Worm (Caenorhabditis elegans) whole organism, mixed stage, embryonic: ENCODE measurements around the gene rei-2.
A peak's percentile ranks its signal among the peaks of the same experiment; 100 is the strongest.

Experiments used
- M03D4.4 ChIP-seq: sonication (generic microtip); optimal IDR thresholded peaks from 2 replicates; lab custom pipeline; 2017; ENCODE audit warnings: mild to moderate bottlenecking, missing genetic modification characterization, missing compliant biosample characterization
- bed-3 ChIP-seq: fragments of 200-800 bp; sonication (Bioruptor generic); optimal IDR thresholded peaks from 3 replicates; lab custom pipeline; 2018; ENCODE audit warnings: mild to moderate bottlenecking, missing genetic modification characterization, moderate library complexity, missing compliant biosample characterization
- ceh-39 ChIP-seq: fragments of 150-350 bp; optimal IDR thresholded peaks from 2 replicates; lab custom pipeline; 2014; ENCODE audit warnings: missing biosample characterization, missing genetic modification characterization
- ceh-43 ChIP-seq: fragments of 200-800 bp; sonication (Bioruptor generic); optimal IDR thresholded peaks from 2 replicates; lab custom pipeline; 2018; ENCODE audit warnings: mild to moderate bottlenecking, missing genetic modification characterization, moderate library complexity, missing compliant biosample characterization
- ceh-83 ChIP-seq: fragments of 200-800 bp; sonication (Bioruptor generic); optimal IDR thresholded peaks from 2 replicates; lab custom pipeline; 2018; ENCODE audit warnings: mild to moderate bottlenecking, missing genetic modification characterization, missing compliant biosample characterization
- ces-1 ChIP-seq: fragments of 150-350 bp; optimal IDR thresholded peaks from 2 replicates; lab custom pipeline; 2014; ENCODE audit warnings: missing biosample characterization, missing genetic modification reagents, missing genetic modification characterization
- cnd-1 ChIP-seq: fragments of 200-800 bp; sonication (Bioruptor generic); optimal IDR thresholded peaks from 2 replicates; lab custom pipeline; 2018; ENCODE audit warnings: mild to moderate bottlenecking, missing genetic modification characterization, missing compliant biosample characterization
- drap-1 ChIP-seq: fragments of 200-800 bp; sonication (Bioruptor generic); optimal IDR thresholded peaks from 3 replicates; lab custom pipeline; 2018; ENCODE audit warnings: mild to moderate bottlenecking, missing genetic modification characterization, missing compliant biosample characterization
- elt-1 ChIP-seq: sonication (generic microtip); optimal IDR thresholded peaks from 2 replicates; lab custom pipeline; 2017; ENCODE audit warnings: missing genetic modification characterization, mild to moderate bottlenecking, missing compliant biosample characterization, antibody characterized with exemption, moderate library complexity, borderline replicate concordance; ENCODE audit not compliant: insufficient read depth
- flh-1 ChIP-seq: fragments of 200-800 bp; sonication (Bioruptor generic); optimal IDR thresholded peaks from 2 replicates; lab custom pipeline; 2018; ENCODE audit warnings: mild to moderate bottlenecking, missing genetic modification characterization, moderate library complexity, missing compliant biosample characterization
- ham-2 ChIP-seq: fragments of 200-800 bp; sonication (Bioruptor generic); optimal IDR thresholded peaks from 2 replicates; lab custom pipeline; 2018; ENCODE audit warnings: mild to moderate bottlenecking, missing genetic modification characterization, missing compliant biosample characterization
- hlh-1 ChIP-seq: fragments of 150-350 bp; optimal IDR thresholded peaks from 2 replicates; lab custom pipeline; 2014; ENCODE audit warnings: missing biosample characterization, missing genetic modification reagents, missing genetic modification characterization
- lin-13 ChIP-seq: fragments of 150-350 bp; optimal IDR thresholded peaks from 2 replicates; lab custom pipeline; 2014; ENCODE audit warnings: missing biosample characterization, missing genetic modification characterization
- lin-32 ChIP-seq: fragments of 200-800 bp; sonication (Bioruptor generic); optimal IDR thresholded peaks from 2 replicates; lab custom pipeline; 2018; ENCODE audit warnings: mild to moderate bottlenecking, missing genetic modification characterization, missing compliant biosample characterization
- lsy-2 ChIP-seq: fragments of 150-350 bp; optimal IDR thresholded peaks from 2 replicates; lab custom pipeline; 2014; ENCODE audit warnings: missing biosample characterization, missing genetic modification characterization
- mep-1 ChIP-seq: fragments of 150-350 bp; optimal IDR thresholded peaks from 2 replicates; lab custom pipeline; 2017; ENCODE audit warnings: missing biosample characterization, missing genetic modification reagents, missing genetic modification characterization, inconsistent platforms
- mls-2 ChIP-seq: sonication (generic microtip); optimal IDR thresholded peaks from 2 replicates; lab custom pipeline; 2016; ENCODE audit warnings: mild to moderate bottlenecking, missing genetic modification characterization, moderate library complexity, missing compliant biosample characterization
- nhr-12 ChIP-seq: fragments of 150-350 bp; optimal IDR thresholded peaks from 2 replicates; lab custom pipeline; 2014; ENCODE audit warnings: missing biosample characterization, missing genetic modification characterization
- nhr-2 ChIP-seq: fragments of 150-350 bp; optimal IDR thresholded peaks from 2 replicates; lab custom pipeline; 2014; ENCODE audit warnings: missing biosample characterization, missing genetic modification characterization
- nhr-237 ChIP-seq: fragments of 150-350 bp; optimal IDR thresholded peaks from 2 replicates; lab custom pipeline; 2014; ENCODE audit warnings: missing biosample characterization, missing genetic modification characterization
- nhr-76 ChIP-seq: sonication (generic microtip); optimal IDR thresholded peaks from 2 replicates; lab custom pipeline; 2017; ENCODE audit warnings: missing biosample characterization, missing genetic modification characterization
- pha-4 ChIP-seq: fragments of 150-350 bp; optimal IDR thresholded peaks from 2 replicates; lab custom pipeline; 2018; ENCODE audit warnings: missing biosample characterization, missing genetic modification reagents, missing genetic modification characterization
- sem-2 ChIP-seq: fragments of 200-800 bp; sonication (Bioruptor generic); optimal IDR thresholded peaks from 2 replicates; lab custom pipeline; 2018; ENCODE audit warnings: mild to moderate bottlenecking, missing genetic modification characterization, missing compliant biosample characterization
- snpc-4 ChIP-seq: fragments of 150-350 bp; optimal IDR thresholded peaks from 2 replicates; lab custom pipeline; 2014; ENCODE audit warnings: missing biosample characterization, missing genetic modification characterization
- sptf-1 ChIP-seq: sonication (generic microtip); optimal IDR thresholded peaks from 2 replicates; lab custom pipeline; 2017; ENCODE audit warnings: mild to moderate bottlenecking, missing genetic modification characterization, moderate library complexity, missing compliant biosample characterization
- tbx-8 ChIP-seq: fragments of 200-800 bp; sonication (Bioruptor generic); optimal IDR thresholded peaks from 2 replicates; lab custom pipeline; 2018; ENCODE audit warnings: mild to moderate bottlenecking, missing genetic modification characterization, moderate library complexity, missing compliant biosample characterization
- unc-120 ChIP-seq: sonication (generic microtip); optimal IDR thresholded peaks from 2 replicates; lab custom pipeline; 2017; ENCODE audit warnings: missing genetic modification characterization, missing compliant biosample characterization; ENCODE audit not compliant: poor library complexity, severe bottlenecking
- unc-39 ChIP-seq: fragments of 150-350 bp; optimal IDR thresholded peaks from 2 replicates; lab custom pipeline; 2014; ENCODE audit warnings: missing biosample characterization, missing genetic modification characterization
- unc-62 ChIP-seq: fragments of 150-350 bp; optimal IDR thresholded peaks from 2 replicates; lab custom pipeline; 2014; ENCODE audit warnings: missing biosample characterization, missing genetic modification reagents, missing genetic modification characterization
- zip-8 ChIP-seq: fragments of 150-350 bp; optimal IDR thresholded peaks from 2 replicates; lab custom pipeline; 2014; ENCODE audit warnings: missing biosample characterization, missing genetic modification characterization
- ztf-11 ChIP-seq: fragments of 150-350 bp; optimal IDR thresholded peaks from 2 replicates; lab custom pipeline; 2014; ENCODE audit warnings: missing biosample characterization, missing genetic modification characterization

rei-2 gene

ce11 chrX:1088048-1088447 is at the start of gene rei-2:
Gene rei-2, minus strand, starts transcription at chrX:1088148.
- no peak for TF ChIP-seq flh-1
- TF ChIP-seq nhr-76 (tag; lab: Kevin White, UChicago), result no peak
- TF ChIP-seq ham-2, result no peak
- TF ChIP-seq elt-1 (tag; lab: Kevin White, UChicago), result no peak
- no peak for TF ChIP-seq tbx-8 (GFP tag; lab: Kevin White, UChicago)
- TF ChIP-seq ztf-11, result no peak
- TF ChIP-seq unc-120 (tag; lab: Kevin White, UChicago), result no peak
- no peak for TF ChIP-seq ceh-39 (tag; lab: Kevin White, UChicago)
- no peak for TF ChIP-seq bed-3 (GFP tag; lab: Kevin White, UChicago)
- no peak for TF ChIP-seq sem-2
- TF ChIP-seq hlh-1 (tag; lab: Kevin White, UChicago), result no peak
- TF ChIP-seq drap-1 (GFP tag; lab: Kevin White, UChicago), result no peak
- TF ChIP-seq ceh-83 (GFP tag; lab: Kevin White, UChicago), result no peak
- TF ChIP-seq cnd-1 (tag; lab: Kevin White, UChicago), result no peak
- TF ChIP-seq pha-4 (tag; lab: Kevin White, UChicago), result no peak
- TF ChIP-seq sptf-1, result no peak
- no peak for TF ChIP-seq unc-62 (GFP tag; lab: Kevin White, UChicago)

ce11 chrX:1128503-1129036 is 40.6 kb upstream of the rei-2 start, which contains the start of gene snx-1:
Gene snx-1, plus strand, starts transcription at chrX:1128986.
- TF ChIP-seq nhr-2 (tag; lab: Kevin White, UChicago) (peak; percentile 21), lin-13 (peak; percentile 78), mls-2 (tag; lab: Kevin White, UChicago) (no peak), tbx-8 (GFP tag; lab: Kevin White, UChicago) (no peak), nhr-237 (tag; lab: Kevin White, UChicago) (peak; percentile 35), elt-1 (tag; lab: Kevin White, UChicago) (no peak), ham-2 (no peak), unc-39 (tag; lab: Kevin White, UChicago) (no peak), mep-1 (tag; lab: Kevin White, UChicago) (peak; percentile 1), sem-2 (no peak), unc-120 (tag; lab: Kevin White, UChicago) (no peak), ceh-43 (GFP tag; lab: Kevin White, UChicago) (no peak), nhr-12 (no peak), flh-1 (no peak), lsy-2 (tag; lab: Kevin White, UChicago) (no peak), M03D4.4 (peak; percentile 29), nhr-76 (tag; lab: Kevin White, UChicago) (no peak), ztf-11 (no peak), ceh-83 (GFP tag; lab: Kevin White, UChicago) (no peak), bed-3 (GFP tag; lab: Kevin White, UChicago) (no peak), drap-1 (GFP tag; lab: Kevin White, UChicago) (peak; percentile 26), sptf-1 (peak; percentile 52), cnd-1 (tag; lab: Kevin White, UChicago) (peak; percentile 38), zip-8 (tag; lab: Kevin White, UChicago) (no peak), ceh-39 (tag; lab: Kevin White, UChicago) (peak; percentile 25), lin-32 (GFP tag; lab: Kevin White, UChicago) (no peak), pha-4 (tag; lab: Kevin White, UChicago) (peak; percentile 20)

ce11 chrX:1126207-1126606 is 38.3 kb upstream of the rei-2 start:
- TF ChIP-seq ceh-43 (GFP tag; lab: Kevin White, UChicago), result no peak
- TF ChIP-seq sptf-1, result no peak
- no peak for TF ChIP-seq nhr-237 (tag; lab: Kevin White, UChicago)
- no peak for TF ChIP-seq ceh-83 (GFP tag; lab: Kevin White, UChicago)
- TF ChIP-seq pha-4 (tag; lab: Kevin White, UChicago), result no peak

ce11 chrX:1125426-1125825 is 37.5 kb upstream of the rei-2 start, which contains the start of gene lmp-2:
Gene lmp-2, plus strand, starts transcription at chrX:1125615.
- no peak for TF ChIP-seq hlh-1 (tag; lab: Kevin White, UChicago)
- TF ChIP-seq unc-120 (tag; lab: Kevin White, UChicago), result no peak
- TF ChIP-seq unc-39 (tag; lab: Kevin White, UChicago), result no peak
- TF ChIP-seq nhr-237 (tag; lab: Kevin White, UChicago), result no peak
- no peak for TF ChIP-seq ham-2
- TF ChIP-seq ces-1 (GFP tag; lab: Kevin White, UChicago), result no peak
- TF ChIP-seq sptf-1, result no peak
- TF ChIP-seq mls-2 (tag; lab: Kevin White, UChicago), result no peak
- TF ChIP-seq snpc-4, result no peak
- TF ChIP-seq ceh-43 (GFP tag; lab: Kevin White, UChicago), result no peak
- TF ChIP-seq cnd-1 (tag; lab: Kevin White, UChicago), result no peak
- no peak for TF ChIP-seq nhr-12
- TF ChIP-seq lin-13, result no peak
- TF ChIP-seq bed-3 (GFP tag; lab: Kevin White, UChicago), result no peak
- no peak for TF ChIP-seq tbx-8 (GFP tag; lab: Kevin White, UChicago)
- no peak for TF ChIP-seq drap-1 (GFP tag; lab: Kevin White, UChicago)
- TF ChIP-seq nhr-76 (tag; lab: Kevin White, UChicago), result no peak
- no peak for TF ChIP-seq M03D4.4
